Worm (Caenorhabditis elegans): ENCODE data around the gene T20G5.12.
A peak's percentile ranks its signal among the peaks of the same experiment; 100 is the strongest.

ce11 chrIII:10236291-10236871, 35.0 kb downstream of the T20G5.12 start:
- TF ChIP-seq lin-15B (tag; optimal IDR thresholded peaks at IDR 0.05) (no peak), snu-23 (GFP tag; optimal IDR thresholded peaks at IDR 0.05) (peak; percentile 39), zag-1 (tag; optimal IDR thresholded peaks at IDR 0.05) (no peak), egl-27 (tag; optimal IDR thresholded peaks at IDR 0.05) (no peak), hpl-2 (GFP tag; optimal IDR thresholded peaks at IDR 0.05) (no peak), mdl-1 (tag; optimal IDR thresholded peaks at IDR 0.05) (peak in 1 of 2 experiments; percentile 15)
